Fruit fly (Drosophila melanogaster) whole organism, embryonic: ENCODE measurements around the gene CG3071.

Experiments used
- Bteb2 ChIP-seq: fragments of 200-800 bp; sonication (Bioruptor generic); optimal IDR thresholded peaks from 2 replicates; lab custom pipeline; 2016; ENCODE audit warnings: missing biosample characterization, missing genetic modification characterization
- Lpt ChIP-seq: fragments of >200 bp; optimal IDR thresholded peaks from 2 replicates; lab custom pipeline; 2018; ENCODE audit warnings: missing biosample characterization, missing genetic modification characterization

- TF ChIP-seq Bteb2 (GFP tag; lab: Kevin White, UChicago) = no peak
- TF ChIP-seq Lpt (GFP tag; lab: Kevin White, UChicago) = no peak
These were observed 10.9 kb upstream of the CG3071 start, which contains the start of gene CG3191 for dm6 chrX:2251688-2252087.
